Worm (Caenorhabditis elegans) whole organism, midembryonic: Measurements from ENCODE around the gene F31D5.7.
"Not testable (repeated sequence)": the region's sequence is repeated elsewhere in the genome, so short reads cannot be mapped to it uniquely, and the experiment has no call there.

Experiments
- T22C8.4 ChIP-seq: fragments of 200-800 bp; sonication (Bioruptor generic); IDR thresholded peaks from 2 replicates; pipeline ENCODE4 v1.3.6; 2022; ENCODE audit warnings: missing genetic modification characterization, missing compliant biosample characterization
- cog-1 ChIP-seq: sonication (generic microtip); optimal IDR thresholded peaks from 2 replicates; lab custom pipeline; 2016; ENCODE audit warnings: missing genetic modification characterization, missing compliant biosample characterization
- klf-2 ChIP-seq: fragments of 200-800 bp; sonication (Bioruptor generic); conservative IDR thresholded peaks from 2 replicates; pipeline ENCODE4 v1.3.6; 2022; ENCODE audit warnings: missing genetic modification reagents, missing genetic modification characterization, missing compliant biosample characterization
- tab-1 ChIP-seq: fragments of 200-800 bp; sonication (Bioruptor generic); IDR thresholded peaks from 2 replicates; pipeline ENCODE4 v1.3.6; 2022; ENCODE audit warnings: missing genetic modification characterization, missing compliant biosample characterization
- ztf-29 ChIP-seq: fragments of 200-800 bp; sonication (Bioruptor generic); IDR thresholded peaks from 2 replicates; pipeline ENCODE4 v1.3.6; 2022; ENCODE audit warnings: missing genetic modification reagents, missing genetic modification characterization, missing compliant biosample characterization

DNA sequence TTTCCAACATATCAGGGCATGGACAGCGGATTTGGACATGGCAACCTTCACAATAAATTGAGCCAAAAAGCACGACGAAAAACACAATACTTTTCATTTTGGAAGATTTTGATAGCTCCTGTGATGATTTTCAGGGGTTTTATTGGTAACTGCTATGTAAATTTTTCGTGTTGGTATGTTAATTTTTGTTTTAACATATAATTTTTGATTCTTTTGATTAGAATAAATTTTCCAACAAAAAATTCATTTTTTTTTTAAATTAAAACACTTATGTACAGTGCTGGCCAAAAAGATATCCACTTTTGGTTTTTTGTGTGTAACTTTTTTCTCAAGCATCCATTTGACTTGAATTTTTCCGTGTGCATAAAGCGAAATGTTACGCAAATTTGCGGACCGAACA, 42.8 kb upstream of the F31D5.7 start, which contains the start of gene R03H10.4:
- not testable (repeated sequence) for TF ChIP-seq T22C8.4 (GFP tag; lab: Robert Waterston, UW); ztf-29 (GFP tag; lab: Robert Waterston, UW); klf-2 (GFP tag; lab: Robert Waterston, UW); cog-1 (tag; lab: Kevin White, UChicago); tab-1
